Fruit fly (Drosophila melanogaster) whole organism, adult: ENCODE data around the gene CG9316.

Experiments
- CG12768 ChIP-seq: fragments of 200-800 bp; sonication (Bioruptor generic); optimal IDR thresholded peaks from 2 replicates; lab custom pipeline; 2017; ENCODE audit warnings: missing biosample characterization, missing genetic modification characterization, mild to moderate bottlenecking, moderate library complexity, missing genetic modification reagents
- CG1620 ChIP-seq: fragments of 200-800 bp; sonication (Bioruptor generic); optimal IDR thresholded peaks from 2 replicates; lab custom pipeline; 2016; ENCODE audit warnings: missing biosample characterization, missing genetic modification characterization
- CG33017 ChIP-seq: fragments of 200-800 bp; sonication (Bioruptor generic); optimal IDR thresholded peaks from 2 replicates; lab custom pipeline; 2018; ENCODE audit warnings: missing biosample characterization, mild to moderate bottlenecking, missing genetic modification characterization, moderate library complexity
- CG7045 ChIP-seq: fragments of 200-800 bp; sonication (Bioruptor generic); optimal IDR thresholded peaks from 2 replicates; lab custom pipeline; 2017; ENCODE audit warnings: missing biosample characterization, mild to moderate bottlenecking, missing genetic modification characterization
- CG7101 ChIP-seq: fragments of 200-800 bp; sonication (Bioruptor generic); optimal IDR thresholded peaks from 2 replicates; lab custom pipeline; 2018; ENCODE audit warnings: missing biosample characterization, mild to moderate bottlenecking, missing genetic modification characterization, moderate library complexity
- Clk ChIP-seq: fragments of 200-800 bp; sonication (Bioruptor generic); optimal IDR thresholded peaks from 2 replicates; lab custom pipeline; 2017; ENCODE audit warnings: missing biosample characterization, missing genetic modification characterization
- Hr96 ChIP-seq: fragments of 200-800 bp; sonication (Bioruptor generic); optimal IDR thresholded peaks from 2 replicates; lab custom pipeline; 2016; ENCODE audit warnings: missing biosample characterization, missing genetic modification characterization
- Mnt ChIP-seq: fragments of 200-800 bp; sonication (Bioruptor generic); optimal IDR thresholded peaks from 2 replicates; lab custom pipeline; 2016; ENCODE audit warnings: missing biosample characterization, mild to moderate bottlenecking, missing genetic modification characterization
- bab1 ChIP-seq: fragments of 200-800 bp; sonication (Bioruptor generic); optimal IDR thresholded peaks from 3 replicates; lab custom pipeline; 2019; ENCODE audit warnings: missing biosample characterization, mild to moderate bottlenecking, missing genetic modification characterization, moderate library complexity
- cic ChIP-seq: fragments of 200-800 bp; sonication (Bioruptor generic); optimal IDR thresholded peaks from 2 replicates; lab custom pipeline; 2017; ENCODE audit warnings: missing biosample characterization, mild to moderate bottlenecking, missing genetic modification characterization, moderate library complexity
- ovo ChIP-seq: fragments of 200-800 bp; sonication (Bioruptor generic); optimal IDR thresholded peaks from 2 replicates; lab custom pipeline; 2016; ENCODE audit warnings: missing biosample characterization, missing genetic modification characterization
- tj ChIP-seq: fragments of 200-800 bp; sonication (Bioruptor generic); optimal IDR thresholded peaks from 3 replicates; lab custom pipeline; 2017; ENCODE audit warnings: missing biosample characterization, mild to moderate bottlenecking, missing genetic modification characterization, moderate library complexity

DNA sequence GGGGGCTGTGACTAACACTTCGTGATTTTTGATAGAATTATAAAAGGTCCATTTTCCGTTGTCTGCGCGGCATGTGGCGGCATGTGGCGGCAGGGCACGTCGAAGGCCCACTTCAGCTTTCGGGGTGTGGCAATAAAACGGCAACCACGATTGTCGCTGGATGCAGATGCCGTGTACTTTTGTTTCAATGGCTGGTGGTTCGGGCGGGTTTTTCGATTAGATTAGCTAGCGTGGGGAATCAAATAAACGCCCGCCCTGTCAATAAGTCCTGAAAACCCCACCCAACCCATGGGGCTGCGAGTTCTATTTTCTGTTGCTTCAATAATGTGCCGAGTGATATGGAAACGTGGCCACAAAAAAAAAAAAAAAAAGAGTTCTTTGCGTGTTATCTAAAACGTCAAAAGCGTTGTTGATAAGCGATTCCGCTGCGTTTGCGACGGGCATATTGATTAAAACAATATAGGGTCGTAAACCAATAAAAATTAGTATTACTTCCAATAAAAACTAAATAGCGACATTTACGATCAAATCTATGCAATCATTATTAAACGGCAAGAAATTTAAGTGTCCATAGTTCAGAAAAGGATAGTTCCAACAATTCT is 47.2 kb upstream of the CG9316 start:
- TF ChIP-seq Mnt (no peak), cic (GFP tag; lab: Kevin White, UChicago) (peak; percentile 41), bab1 (no peak), CG1620 (GFP tag; lab: Kevin White, UChicago) (no peak), CG7101 (no peak), CG33017 (tag; lab: Kevin White, UChicago) (peak; percentile 24), Hr96 (GFP tag; lab: Kevin White, UChicago) (no peak), CG12768 (no peak), tj (GFP tag; lab: Kevin White, UChicago) (no peak), CG7045 (peak; percentile 28), ovo (GFP tag; lab: Kevin White, UChicago) (no peak), Clk (no peak)
